Worm (Caenorhabditis elegans): Measurements from ENCODE around the gene lys-5.

- TF ChIP-seq unc-62 (GFP tag; optimal IDR thresholded peaks at IDR 0.05) (no peak), elt-3 (tag; optimal IDR thresholded peaks at IDR 0.05) (no peak), snpc-4 (tag; optimal IDR thresholded peaks at IDR 0.05) (no peak), bed-3 (GFP tag; optimal IDR thresholded peaks at IDR 0.05) (no peak), ces-1 (GFP tag; optimal IDR thresholded peaks at IDR 0.05) (no peak), nhr-12 (tag; optimal IDR thresholded peaks at IDR 0.05) (no peak), cnd-1 (tag; optimal IDR thresholded peaks at IDR 0.05) (no peak), unc-39 (tag; optimal IDR thresholded peaks at IDR 0.05) (no peak), unc-120 (tag; optimal IDR thresholded peaks at IDR 0.05; ENCODE audit: poor library complexity, severe bottlenecking) (no peak)
These were observed 28.3 kb downstream of the lys-5 start for ce11 chrIV:11597079-11597478.
